Worm (Caenorhabditis elegans) whole organism, young adult: ENCODE results near the gene C18D11.1.
A peak's percentile ranks its signal among the peaks of the same experiment; 100 is the strongest.
"Not testable (repeated sequence)": the region's sequence is repeated elsewhere in the genome, so short reads cannot be mapped to it uniquely, and the experiment has no call there.

Experiments used
- B0336.3 ChIP-seq: fragments of 200-800 bp; sonication (Bioruptor generic); IDR thresholded peaks from 2 replicates; pipeline ENCODE4 v1.3.6; 2022; ENCODE audit warnings: missing genetic modification characterization, missing compliant biosample characterization
- D2030.7 ChIP-seq: fragments of 200-800 bp; sonication (Bioruptor generic); IDR thresholded peaks from 2 replicates; pipeline ENCODE4 v1.3.6; 2022; ENCODE audit warnings: missing genetic modification reagents, missing genetic modification characterization, missing compliant biosample characterization
- F55B11.4 ChIP-seq: sonication (generic microtip); optimal IDR thresholded peaks from 2 replicates; lab custom pipeline; 2016; ENCODE audit warnings: missing compliant biosample characterization, missing genetic modification characterization, borderline replicate concordance; ENCODE audit not compliant: insufficient read depth
- K11D2.4 ChIP-seq: fragments of 200-800 bp; sonication (Bioruptor generic); IDR thresholded peaks from 2 replicates; pipeline ENCODE4 v1.3.6; 2022; ENCODE audit warnings: missing genetic modification reagents, missing genetic modification characterization, missing compliant biosample characterization
- Y95B8A.8 ChIP-seq: fragments of 200-800 bp; sonication (Bioruptor generic); IDR thresholded peaks from 2 replicates; pipeline ENCODE4 v1.3.6; 2022; ENCODE audit warnings: missing genetic modification reagents, missing genetic modification characterization, missing compliant biosample characterization
- akir-1 ChIP-seq: fragments of 200-800 bp; sonication (Bioruptor generic); optimal IDR thresholded peaks from 2 replicates; lab custom pipeline; 2018; ENCODE audit warnings: mild to moderate bottlenecking, missing genetic modification characterization, moderate library complexity, missing compliant biosample characterization
- ama-1 ChIP-seq, 3 experiments: fragments of 150-350 bp in 1 of 3; sonication (generic microtip) in 2 of 3; optimal IDR thresholded peaks; 2 replicates each; lab custom pipeline; 2014 to 2018; ENCODE audit warnings: missing biosample characterization in 2 of 3, missing genetic modification characterization in 2 of 3, missing genetic modification reagents in 2 of 3
- attf-3 ChIP-seq: fragments of 200-800 bp; sonication (Bioruptor generic); conservative IDR thresholded peaks from 2 replicates; pipeline ENCODE4 v1.3.6; 2022; ENCODE audit warnings: missing genetic modification reagents, missing genetic modification characterization, missing compliant biosample characterization
- cebp-2 ChIP-seq: fragments of 200-800 bp; sonication (Bioruptor generic); IDR thresholded peaks from 2 replicates; pipeline ENCODE4 v1.3.6; 2022; ENCODE audit warnings: missing genetic modification characterization, missing compliant biosample characterization
- ceh-100 ChIP-seq: fragments of 200-800 bp; sonication (Bioruptor generic); IDR thresholded peaks from 2 replicates; pipeline ENCODE4 v1.3.6; 2022; ENCODE audit warnings: missing genetic modification reagents, missing genetic modification characterization, missing compliant biosample characterization
- ceh-40 ChIP-seq: fragments of 200-800 bp; sonication (Bioruptor generic); IDR thresholded peaks from 2 replicates; pipeline ENCODE4 v1.3.6; 2022; ENCODE audit warnings: missing genetic modification characterization, missing compliant biosample characterization
- chd-7 ChIP-seq: sonication (generic microtip); optimal IDR thresholded peaks from 2 replicates; lab custom pipeline; 2016; ENCODE audit warnings: mild to moderate bottlenecking, missing genetic modification characterization, moderate library complexity, missing compliant biosample characterization
- dox-1 ChIP-seq: fragments of 200-800 bp; sonication (Bioruptor generic); IDR thresholded peaks from 2 replicates; pipeline ENCODE4 v1.3.6; 2022; ENCODE audit warnings: missing genetic modification reagents, missing genetic modification characterization, missing compliant biosample characterization
- egl-44 ChIP-seq: fragments of 200-800 bp; sonication (Bioruptor generic); IDR thresholded peaks from 2 replicates; pipeline ENCODE4 v1.3.6; 2022; ENCODE audit warnings: missing genetic modification reagents, missing genetic modification characterization, missing compliant biosample characterization
- egrh-3 ChIP-seq: fragments of 200-800 bp; sonication (Bioruptor generic); IDR thresholded peaks from 2 replicates; pipeline ENCODE4 v1.3.6; 2022; ENCODE audit warnings: missing genetic modification reagents, missing genetic modification characterization, missing compliant biosample characterization
- ets-4 ChIP-seq: fragments of 200-800 bp; sonication (Bioruptor generic); optimal IDR thresholded peaks from 2 replicates; lab custom pipeline; 2018; ENCODE audit warnings: mild to moderate bottlenecking, missing genetic modification characterization, missing compliant biosample characterization
- hlh-12 ChIP-seq: sonication (generic microtip); optimal IDR thresholded peaks from 2 replicates; lab custom pipeline; 2016; ENCODE audit warnings: missing genetic modification characterization, missing compliant biosample characterization
- hmg-1.2 ChIP-seq: fragments of 200-800 bp; sonication (Bioruptor generic); IDR thresholded peaks from 2 replicates; pipeline ENCODE4 v1.3.6; 2022; ENCODE audit warnings: missing genetic modification reagents, missing genetic modification characterization, missing compliant biosample characterization
- hmg-20 ChIP-seq: fragments of 200-800 bp; sonication (Bioruptor generic); IDR thresholded peaks from 2 replicates; pipeline ENCODE4 v1.3.6; 2022; ENCODE audit warnings: missing genetic modification reagents, missing genetic modification characterization, missing compliant biosample characterization
- hrde-1 ChIP-seq: sonication (generic microtip); optimal IDR thresholded peaks from 2 replicates; lab custom pipeline; 2016; ENCODE audit warnings: missing genetic modification characterization, mild to moderate bottlenecking, missing compliant biosample characterization, moderate library complexity, missing genotype, missing genetic modification reagents, borderline replicate concordance
- lag-1 ChIP-seq: fragments of 200-800 bp; sonication (Bioruptor generic); IDR thresholded peaks from 2 replicates; pipeline ENCODE4 v1.3.6; 2022; ENCODE audit warnings: missing genetic modification reagents, missing genetic modification characterization, missing compliant biosample characterization
- lin-35 ChIP-seq, 3 experiments: fragments of 150-350 bp in 2 of 3; sonication (generic microtip) in 1 of 3; optimal IDR thresholded peaks; 2 replicates each; lab custom pipeline; 2014 to 2018; ENCODE audit warnings: missing biosample characterization in 3 of 3, missing genetic modification characterization in 3 of 3, missing genetic modification reagents in 3 of 3
- lin-54 ChIP-seq: fragments of 200-800 bp; sonication (Bioruptor generic); optimal IDR thresholded peaks from 2 replicates; lab custom pipeline; 2018; ENCODE audit warnings: mild to moderate bottlenecking, missing genetic modification characterization, missing compliant biosample characterization
- mes-4 ChIP-seq: sonication (generic microtip); optimal IDR thresholded peaks from 2 replicates; lab custom pipeline; 2016; ENCODE audit warnings: missing genotype, missing genetic modification characterization, missing compliant biosample characterization
- nfyb-1 ChIP-seq: fragments of 200-800 bp; sonication (Bioruptor generic); IDR thresholded peaks from 2 replicates; pipeline ENCODE4 v1.3.6; 2022; ENCODE audit warnings: missing genetic modification reagents, missing genetic modification characterization, missing compliant biosample characterization
- pbrm-1 ChIP-seq: fragments of 200-800 bp; sonication (Bioruptor generic); IDR thresholded peaks from 2 replicates; pipeline ENCODE4 v1.3.6; 2022; ENCODE audit warnings: missing genetic modification reagents, missing genetic modification characterization, missing compliant biosample characterization
- rec-8 ChIP-seq, 2 experiments: sonication (generic microtip); optimal IDR thresholded peaks; 2 replicates each; lab custom pipeline; 2016; ENCODE audit warnings: mild to moderate bottlenecking in 2 of 2, missing genetic modification characterization in 2 of 2, missing genetic modification reagents in 2 of 2, missing genotype in 2 of 2, missing biosample characterization in 1 of 2, missing compliant biosample characterization in 1 of 2, moderate library complexity in 1 of 2
- rpc-1 ChIP-seq, 2 experiments: fragments of 150-350 bp in 1 of 2; sonication (generic microtip) in 1 of 2; optimal IDR thresholded peaks; 2 replicates each; lab custom pipeline; 2014 to 2018; ENCODE audit warnings: missing biosample characterization in 1 of 2, missing genetic modification characterization in 1 of 2, missing genetic modification reagents in 1 of 2, missing genotype in 1 of 2
- snpc-1.3 ChIP-seq: sonication (generic microtip); optimal IDR thresholded peaks from 2 replicates; lab custom pipeline; 2017; ENCODE audit warnings: missing genetic modification characterization, mild to moderate bottlenecking, missing compliant biosample characterization, antibody characterized with exemption, moderate library complexity, missing genotype, missing genetic modification reagents; ENCODE audit not compliant: insufficient read depth
- snpc-4 ChIP-seq, 5 experiments: fragments of 150-350 bp in 1 of 5; sonication (generic microtip) in 4 of 5; optimal IDR thresholded peaks; 2 replicates each; lab custom pipeline; 2014 to 2018; ENCODE audit warnings: missing genetic modification characterization in 5 of 5, missing biosample characterization in 3 of 5, antibody characterized with exemption in 2 of 5, mild to moderate bottlenecking in 2 of 5, missing compliant biosample characterization in 2 of 5, missing genotype in 2 of 5, moderate library complexity in 2 of 5, missing genetic modification reagents in 1 of 5
- tbp1 ChIP-seq: fragments of 200-800 bp; sonication (Bioruptor generic); optimal IDR thresholded peaks from 2 replicates; lab custom pipeline; 2018; ENCODE audit warnings: mild to moderate bottlenecking, missing genetic modification characterization, missing compliant biosample characterization
- unc-130 ChIP-seq: sonication (generic microtip); optimal IDR thresholded peaks from 2 replicates; lab custom pipeline; 2016; ENCODE audit warnings: missing genetic modification reagents, missing genetic modification characterization, missing compliant biosample characterization
- zfh-2 ChIP-seq: fragments of 200-800 bp; sonication (Bioruptor generic); conservative IDR thresholded peaks from 2 replicates; pipeline ENCODE4 v1.3.6; 2022; ENCODE audit warnings: missing genetic modification reagents, missing genetic modification characterization, missing compliant biosample characterization
- ztf-25 ChIP-seq: fragments of 200-800 bp; sonication (Bioruptor generic); IDR thresholded peaks from 2 replicates; pipeline ENCODE4 v1.3.6; 2022; ENCODE audit warnings: missing genetic modification reagents, missing genetic modification characterization, missing compliant biosample characterization

C18D11.1 gene

ce11 chrIII:11792295-11793256, 23.8 kb upstream of the C18D11.1 start, which contains the start of gene C24H11.2 (continued):
- TF ChIP-seq snpc-4 (GFP tag; optimal IDR thresholded peaks at IDR 0.05; lab: Kevin White, UChicago) (peak; percentile 8), snpc-4 (tag; optimal IDR thresholded peaks at IDR 0.05; lab: Kevin White, UChicago) (peak; percentile 6 to 92 (median 69)), egl-44 (GFP tag; lab: Robert Waterston, UW) (peak; percentile 82; the same call in 1 of the 2 replicates), ets-4 (GFP tag; lab: Kevin White, UChicago) (peak; percentile 32), mes-4 (tag; lab: Kevin White, UChicago) (peak; percentile 3), ama-1 (GFP tag; optimal IDR thresholded peaks at IDR 0.05; lab: Kevin White, UChicago) (peak in 1 of 2 experiments; percentile 60), lin-54 (GFP tag; lab: Kevin White, UChicago) (peak; percentile 51), ceh-100 (GFP tag; lab: Robert Waterston, UW) (peak; percentile 34; the same call in 1 of the 2 replicates), B0336.3 (GFP tag; lab: Robert Waterston, UW) (peak; percentile 71)
- not testable (repeated sequence) for TF ChIP-seq ama-1 (optimal IDR thresholded peaks at IDR 0.05; lab: Kevin White, UChicago)

- TF ChIP-seq zfh-2 (GFP tag; lab: Robert Waterston, UW), result peak; percentile 80
- TF ChIP-seq egrh-3 (GFP tag; lab: Robert Waterston, UW), result peak; percentile 28; the same call in 1 of the 2 replicates
- TF ChIP-seq hlh-12 (tag; lab: Kevin White, UChicago), result no peak
These were observed 22.0 kb upstream of the C18D11.1 start for ce11 chrIII:11794389-11794788.

ce11 chrIII:11795448-11795847, 20.9 kb upstream of the C18D11.1 start, which contains the start of gene twk-39:
Gene twk-39, plus strand, starts transcription at chrIII:11795748.
- TF ChIP-seq unc-130 (GFP tag; lab: Kevin White, UChicago) (no peak), tbp1 (no peak), cebp-2 (GFP tag; lab: Robert Waterston, UW) (no peak), attf-3 (GFP tag; lab: Robert Waterston, UW) (no peak), lin-35 (GFP tag; optimal IDR thresholded peaks at IDR 0.05; lab: Kevin White, UChicago) (no peak), F55B11.4 (no peak), hrde-1 (tag; lab: Kevin White, UChicago) (no peak), ama-1 (optimal IDR thresholded peaks at IDR 0.05; lab: Kevin White, UChicago) (no peak), ama-1 (GFP tag; optimal IDR thresholded peaks at IDR 0.05; lab: Kevin White, UChicago) (no peak), hmg-20 (no peak)

ce11 chrIII:11806695-11807094, 9.7 kb upstream of the C18D11.1 start, which contains the start of gene C18D11.7:
Gene C18D11.7, minus strand, starts transcription at chrIII:11806795.
- TF ChIP-seq akir-1, result no peak
- no peak for TF ChIP-seq ceh-40 (GFP tag; lab: Robert Waterston, UW)
- TF ChIP-seq lag-1, result no peak
- no peak for TF ChIP-seq K11D2.4 (GFP tag; lab: Robert Waterston, UW)
- TF ChIP-seq hmg-1.2 (GFP tag; lab: Robert Waterston, UW), result no peak
- TF ChIP-seq D2030.7 (GFP tag; lab: Robert Waterston, UW), result no peak
- no peak for TF ChIP-seq rec-8 (tag; optimal IDR thresholded peaks at IDR 0.05; lab: Kevin White, UChicago)
- no peak for TF ChIP-seq Y95B8A.8 (GFP tag; lab: Robert Waterston, UW)
- TF ChIP-seq chd-7 (tag; lab: Kevin White, UChicago), result no peak
- no peak for TF ChIP-seq nfyb-1 (GFP tag; lab: Robert Waterston, UW)
- no peak for TF ChIP-seq rpc-1 (optimal IDR thresholded peaks at IDR 0.05; lab: Kevin White, UChicago)
- TF ChIP-seq rpc-1 (tag; optimal IDR thresholded peaks at IDR 0.05; lab: Kevin White, UChicago), result no peak
- no peak for TF ChIP-seq dox-1 (GFP tag; lab: Robert Waterston, UW)
- no peak for TF ChIP-seq pbrm-1
- TF ChIP-seq snpc-1.3 (tag; lab: Kevin White, UChicago), result no peak
- no peak for TF ChIP-seq ztf-25 (GFP tag; lab: Robert Waterston, UW)
- TF ChIP-seq, all 124 proteins: peak for 0
